Worm (Caenorhabditis elegans): ENCODE measurements around the gene F26G1.9.
A peak's percentile ranks its signal among the peaks of the same experiment; 100 is the strongest.

The F26G1.9 gene

ce11 chrII:4786181-4786580 lies 12.4 kb upstream of the F26G1.9 start, which contains the start of gene msp-3:
msp-3 (minus strand) TSS chrII:4786281.
- no peak for TF ChIP-seq hlh-26 (GFP tag; conservative IDR thresholded peaks at IDR 0.05)
- TF ChIP-seq snpc-4 (GFP tag; optimal IDR thresholded peaks at IDR 0.05), result no peak
- TF ChIP-seq snpc-4 (tag; optimal IDR thresholded peaks at IDR 0.05), result no peak
- no peak for TF ChIP-seq lsl-1 (GFP tag; optimal IDR thresholded peaks at IDR 0.05)
- no peak for TF ChIP-seq aptf-2 (GFP tag; conservative IDR thresholded peaks at IDR 0.05)
- TF ChIP-seq chd-7 (tag; optimal IDR thresholded peaks at IDR 0.05), result no peak
- no peak for TF ChIP-seq nhr-179 (tag; optimal IDR thresholded peaks at IDR 0.05)
- TF ChIP-seq ceh-58 (GFP tag; IDR thresholded peaks at IDR 0.05), result no peak
- no peak for TF ChIP-seq C17E4.6 (GFP tag; IDR thresholded peaks at IDR 0.05)
- no peak for TF ChIP-seq rec-8 (tag; optimal IDR thresholded peaks at IDR 0.05)
- TF ChIP-seq ccch-3 (GFP tag; optimal IDR thresholded peaks at IDR 0.05), result no peak
- no peak for TF ChIP-seq unc-62 (GFP tag; optimal IDR thresholded peaks at IDR 0.05)
- TF ChIP-seq akir-1 (GFP tag; optimal IDR thresholded peaks at IDR 0.05), result no peak
- TF ChIP-seq dpl-1 (GFP tag; optimal IDR thresholded peaks at IDR 0.05), result no peak
- TF ChIP-seq bed-2 (GFP tag; IDR thresholded peaks at IDR 0.05), result no peak
- TF ChIP-seq unc-130 (GFP tag; optimal IDR thresholded peaks at IDR 0.05), result no peak

- TF ChIP-seq pbrm-1 (GFP tag; IDR thresholded peaks at IDR 0.05), result no peak
- no peak for TF ChIP-seq F37B4.10 (GFP tag; IDR thresholded peaks at IDR 0.05)
- TF ChIP-seq madf-10 (tag; optimal IDR thresholded peaks at IDR 0.05), result no peak
- TF ChIP-seq athp-1 (tag; optimal IDR thresholded peaks at IDR 0.05), result no peak
- TF ChIP-seq ceh-91 (GFP tag; IDR thresholded peaks at IDR 0.05), result no peak
- no peak for TF ChIP-seq bed-2 (GFP tag; IDR thresholded peaks at IDR 0.05)
- TF ChIP-seq madf-6 (GFP tag; IDR thresholded peaks at IDR 0.05), result no peak
- no peak for TF ChIP-seq mes-4 (tag; optimal IDR thresholded peaks at IDR 0.05)
Measured at ce11 chrII:4784436-4784835, 10.6 kb upstream of the F26G1.9 start, which contains the start of gene nep-12. nep-12 (minus strand) TSS chrII:4784536.

- TF ChIP-seq B0019.2 (GFP tag; conservative IDR thresholded peaks at IDR 0.05) (no peak), ceh-58 (GFP tag; IDR thresholded peaks at IDR 0.05) (no peak), lin-35 (GFP tag; optimal IDR thresholded peaks at IDR 0.05) (no peak), rpc-1 (optimal IDR thresholded peaks at IDR 0.05) (no peak), rpc-1 (tag; optimal IDR thresholded peaks at IDR 0.05) (no peak), sea-2 (GFP tag; IDR thresholded peaks at IDR 0.05) (no peak), hmg-1.2 (GFP tag; IDR thresholded peaks at IDR 0.05) (no peak), lin-54 (GFP tag; optimal IDR thresholded peaks at IDR 0.05) (no peak), C17E4.6 (GFP tag; IDR thresholded peaks at IDR 0.05) (no peak), bed-2 (GFP tag; IDR thresholded peaks at IDR 0.05) (no peak), Y95B8A.8 (GFP tag; IDR thresholded peaks at IDR 0.05) (no peak), sptf-2 (GFP tag; optimal IDR thresholded peaks at IDR 0.05) (no peak), tbx-9 (tag; optimal IDR thresholded peaks at IDR 0.05; ENCODE audit: borderline replicate concordance) (no peak), F10E7.11 (tag; optimal IDR thresholded peaks at IDR 0.05) (no peak), F52B5.7 (tag; optimal IDR thresholded peaks at IDR 0.05) (no peak)
Measured at ce11 chrII:4779753-4780152, 6.0 kb upstream of the F26G1.9 start.

ce11 chrII:4776933-4777332 lies 3.1 kb upstream of the F26G1.9 start, which contains the start of gene F26G1.11:
F26G1.11 (plus strand) TSS chrII:4777137.
- TF ChIP-seq nhr-80 (tag; optimal IDR thresholded peaks at IDR 0.05), result peak; percentile 38
- TF ChIP-seq egl-18 (GFP tag; IDR thresholded peaks at IDR 0.05), result no peak
- TF ChIP-seq ztf-6 (GFP tag; IDR thresholded peaks at IDR 0.05), result no peak
- no peak for TF ChIP-seq repo-1 (tag; optimal IDR thresholded peaks at IDR 0.05)
- no peak for TF ChIP-seq F37B4.10 (GFP tag; IDR thresholded peaks at IDR 0.05)

Data from whole organism, young adult.